Fruit fly (Drosophila melanogaster) whole organism, pupa: ENCODE data around the gene CkIIalpha-i3.

Experiments used
- CG12605 ChIP-seq: fragments of 200-800 bp; sonication (Bioruptor generic); IDR thresholded peaks from 2 replicates; pipeline ENCODE4 v1.3.6; 2022; ENCODE audit warnings: missing biosample characterization, missing genetic modification characterization
- CG14655 ChIP-seq: fragments of 200-800 bp; sonication (Bioruptor generic); optimal IDR thresholded peaks from 3 replicates; lab custom pipeline; 2017; ENCODE audit warnings: mild to moderate bottlenecking, missing biosample characterization, missing genetic modification reagents, missing genetic modification characterization
- CG15710 ChIP-seq: fragments of 200-800 bp; sonication (Bioruptor generic); optimal IDR thresholded peaks from 2 replicates; lab custom pipeline; 2018; ENCODE audit warnings: missing biosample characterization, mild to moderate bottlenecking, missing genetic modification characterization, moderate library complexity
- CG17806 ChIP-seq: fragments of 200-800 bp; sonication (Bioruptor generic); optimal IDR thresholded peaks from 2 replicates; lab custom pipeline; 2018; ENCODE audit warnings: missing biosample characterization, mild to moderate bottlenecking, missing genetic modification characterization, moderate library complexity
- CG34367 ChIP-seq: fragments of 200-800 bp; sonication (Bioruptor generic); optimal IDR thresholded peaks from 2 replicates; lab custom pipeline; 2018; ENCODE audit warnings: missing biosample characterization, mild to moderate bottlenecking, missing genetic modification characterization
- CG4496 ChIP-seq: fragments of 200-800 bp; sonication (Bioruptor generic); IDR thresholded peaks from 3 replicates; pipeline ENCODE4 v1.3.6; 2022; ENCODE audit warnings: missing biosample characterization, missing genetic modification characterization
- CG8301 ChIP-seq: fragments of 200-800 bp; sonication (Bioruptor generic); optimal IDR thresholded peaks from 2 replicates; lab custom pipeline; 2018; ENCODE audit warnings: missing biosample characterization, mild to moderate bottlenecking, missing genetic modification characterization
- CG9948 ChIP-seq: fragments of 200-800 bp; sonication (Bioruptor generic); optimal IDR thresholded peaks from 2 replicates; lab custom pipeline; 2018; ENCODE audit warnings: missing biosample characterization, mild to moderate bottlenecking, missing genetic modification characterization, moderate library complexity
- EcR ChIP-seq: fragments of 200-800 bp; sonication (Bioruptor generic); optimal IDR thresholded peaks from 3 replicates; lab custom pipeline; 2019; ENCODE audit warnings: missing biosample characterization, missing genetic modification characterization, mild to moderate bottlenecking, moderate library complexity, missing genetic modification reagents
- Pif1A ChIP-seq: fragments of 200-800 bp; sonication (Bioruptor generic); optimal IDR thresholded peaks from 3 replicates; lab custom pipeline; 2016; ENCODE audit warnings: missing biosample characterization, missing genetic modification characterization
- rn ChIP-seq: fragments of 200-800 bp; sonication (Bioruptor generic); IDR thresholded peaks from 2 replicates; pipeline ENCODE4 v1.3.6; 2022; ENCODE audit warnings: missing biosample characterization, missing genetic modification characterization

DNA sequence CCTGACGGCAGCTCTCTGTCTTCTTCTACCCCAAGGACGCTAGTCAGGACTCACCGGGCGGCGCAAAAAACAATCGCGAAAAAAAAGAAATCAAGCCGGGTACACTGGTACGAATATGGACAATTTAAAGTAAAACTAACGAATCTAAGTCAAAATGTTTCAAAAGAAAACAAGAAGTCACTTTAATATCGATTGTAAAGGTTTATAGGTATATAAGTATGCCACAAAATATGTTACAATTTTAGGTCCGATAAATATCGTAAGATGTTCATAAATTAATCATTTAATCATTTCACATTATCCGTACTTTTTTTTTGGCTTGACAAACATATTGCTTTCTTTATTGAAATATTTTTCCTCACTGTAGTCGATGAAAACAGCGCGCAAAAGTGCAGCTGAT is 5.7 kb upstream of the CkIIalpha-i3 start:
- no peak for TF ChIP-seq rn (GFP tag; lab: Robert Waterston, UW)
- no peak for TF ChIP-seq Pif1A (GFP tag; lab: Kevin White, UChicago)
- peak; percentile 9 for TF ChIP-seq CG17806 (tag; lab: Kevin White, UChicago)
- TF ChIP-seq CG15710 (tag; lab: Kevin White, UChicago), result no peak
- no peak for TF ChIP-seq CG34367 (tag; lab: Kevin White, UChicago)
- TF ChIP-seq CG8301 (tag; lab: Kevin White, UChicago), result no peak
- no peak for TF ChIP-seq CG12605 (GFP tag; lab: Robert Waterston, UW)
- TF ChIP-seq EcR, result no peak
- TF ChIP-seq CG14655 (GFP tag; lab: Kevin White, UChicago), result no peak
- TF ChIP-seq CG4496 (GFP tag; lab: Robert Waterston, UW), result no peak
- TF ChIP-seq CG9948 (tag; lab: Kevin White, UChicago), result no peak
